Worm (Caenorhabditis elegans) whole organism, L1 larva: Measurements from ENCODE around the gene pqn-16.

Experiments used
- aly-2 ChIP-seq: fragments of 150-350 bp; optimal IDR thresholded peaks from 2 replicates; lab custom pipeline; 2014; ENCODE audit warnings: missing biosample characterization, missing genetic modification characterization
- ceh-63 ChIP-seq: fragments of 200-800 bp; sonication (Bioruptor generic); optimal IDR thresholded peaks from 2 replicates; lab custom pipeline; 2018; ENCODE audit warnings: mild to moderate bottlenecking, missing genetic modification characterization, missing compliant biosample characterization
- ceh-88 ChIP-seq: fragments of 200-800 bp; sonication (Bioruptor generic); IDR thresholded peaks from 2 replicates; pipeline ENCODE4 v1.3.6; 2022; ENCODE audit warnings: missing genetic modification characterization, missing compliant biosample characterization
- ceh-90 ChIP-seq: sonication (generic microtip); optimal IDR thresholded peaks from 2 replicates; lab custom pipeline; 2016; ENCODE audit warnings: missing genetic modification characterization, missing compliant biosample characterization
- ces-1 ChIP-seq: fragments of 150-350 bp; optimal IDR thresholded peaks from 2 replicates; lab custom pipeline; 2014; ENCODE audit warnings: missing biosample characterization, missing genetic modification reagents, missing genetic modification characterization
- efl-1 ChIP-seq, 4 experiments: fragments of 150-350 bp; optimal IDR thresholded peaks in 3 of 4; peaks in 1 of 4; 1 replicate in 1 of 4; 2 replicates in 3 of 4; lab custom pipeline; 2014; ENCODE audit warnings: missing biosample characterization in 2 of 4, missing genetic modification characterization in 2 of 4, missing genetic modification reagents in 2 of 4
- elt-2 ChIP-seq: sonication (generic microtip); optimal IDR thresholded peaks from 2 replicates; lab custom pipeline; 2016; ENCODE audit warnings: missing genetic modification characterization, mild to moderate bottlenecking, inconsistent platforms, missing compliant biosample characterization, missing genetic modification reagents
- elt-3 ChIP-seq, 6 experiments: fragments of 150-350 bp in 1 of 6; sonication (generic microtip); optimal IDR thresholded peaks; 2 replicates each; lab custom pipeline; 2017 to 2018; ENCODE audit warnings: missing biosample characterization in 6 of 6, missing genetic modification characterization in 6 of 6, inconsistent platforms in 1 of 6
- ets-5 ChIP-seq: fragments of 200-800 bp; sonication (Bioruptor generic); IDR thresholded peaks from 2 replicates; pipeline ENCODE4 v1.3.6; 2022; ENCODE audit warnings: missing genetic modification characterization, missing compliant biosample characterization
- fkh-4 ChIP-seq: sonication (generic microtip); optimal IDR thresholded peaks from 2 replicates; lab custom pipeline; 2016; ENCODE audit warnings: missing compliant biosample characterization, missing genetic modification characterization, borderline replicate concordance
- lin-39 ChIP-seq: fragments of 150-350 bp; optimal IDR thresholded peaks from 2 replicates; lab custom pipeline; 2014; ENCODE audit warnings: missing biosample characterization, missing genetic modification reagents, missing genetic modification characterization
- mab-9 ChIP-seq: fragments of 200-800 bp; sonication (Bioruptor generic); IDR thresholded peaks from 2 replicates; pipeline ENCODE4 v1.3.6; 2022; ENCODE audit warnings: missing genetic modification reagents, missing genetic modification characterization, missing compliant biosample characterization
- swsn-7 ChIP-seq: sonication (generic microtip); optimal IDR thresholded peaks from 2 replicates; lab custom pipeline; 2016; ENCODE audit warnings: missing genetic modification characterization, missing compliant biosample characterization
- tbx-2 ChIP-seq: sonication (generic microtip); optimal IDR thresholded peaks from 2 replicates; lab custom pipeline; 2016; ENCODE audit warnings: missing genetic modification characterization, missing compliant biosample characterization
- unc-130 ChIP-seq: fragments of 150-350 bp; optimal IDR thresholded peaks from 2 replicates; lab custom pipeline; 2017; ENCODE audit warnings: missing biosample characterization, missing genetic modification characterization, inconsistent platforms
- unc-86 ChIP-seq: sonication (generic microtip); optimal IDR thresholded peaks from 2 replicates; lab custom pipeline; 2016; ENCODE audit warnings: missing genetic modification characterization, missing compliant biosample characterization
- unc-98 ChIP-seq: fragments of 200-800 bp; sonication (Bioruptor generic); IDR thresholded peaks from 2 replicates; pipeline ENCODE4 v1.3.6; 2022; ENCODE audit warnings: missing genetic modification characterization, missing compliant biosample characterization
- xbp-1 ChIP-seq: sonication (generic microtip); optimal IDR thresholded peaks from 2 replicates; lab custom pipeline; 2016; ENCODE audit warnings: missing genetic modification characterization, missing compliant biosample characterization

Gene pqn-16

ce11 chrV:9222819-9223218 lies 48.9 kb downstream of the pqn-16 start:
- TF ChIP-seq swsn-7 (tag; lab: Kevin White, UChicago) (no peak), efl-1 (optimal IDR thresholded peaks at IDR 0.05; lab: Kevin White, UChicago) (no peak), efl-1 (GFP tag; optimal IDR thresholded peaks at IDR 0.05 in 1 of 2; lab: Kevin White, UChicago) (peak in 1 of 2 experiments; percentile 28)

- no peak for TF ChIP-seq ceh-88 (GFP tag; lab: Robert Waterston, UW)
- no peak for TF ChIP-seq aly-2 (tag; lab: Kevin White, UChicago)
- TF ChIP-seq mab-9, result no peak
- no peak for TF ChIP-seq unc-86 (tag; lab: Kevin White, UChicago)
- no peak for TF ChIP-seq elt-2 (tag; lab: Kevin White, UChicago)
- TF ChIP-seq unc-130 (tag; lab: Kevin White, UChicago), result no peak
- no peak for TF ChIP-seq tbx-2 (tag; lab: Kevin White, UChicago)
- no peak for TF ChIP-seq lin-39 (tag; lab: Kevin White, UChicago)
- TF ChIP-seq elt-3 (tag; optimal IDR thresholded peaks at IDR 0.05; lab: Kevin White, UChicago), result no peak
- no peak for TF ChIP-seq unc-98 (GFP tag; lab: Robert Waterston, UW)
- no peak for TF ChIP-seq ceh-90 (tag; lab: Kevin White, UChicago)
- TF ChIP-seq xbp-1, result no peak
- TF ChIP-seq fkh-4 (tag; lab: Kevin White, UChicago), result no peak
- TF ChIP-seq ets-5, result no peak
- TF ChIP-seq ceh-63 (GFP tag; lab: Kevin White, UChicago), result no peak
- TF ChIP-seq ces-1, result no peak
These were observed 50.5 kb downstream of the pqn-16 start for ce11 chrV:9224377-9224776.
